Worm (Caenorhabditis elegans) whole organism, mixed stage, embryonic: ENCODE data around the gene gmap-3.
A peak's percentile ranks its signal among the peaks of the same experiment; 100 is the strongest.

ENCODE experiments used
- M03D4.4 ChIP-seq: sonication (generic microtip); optimal IDR thresholded peaks from 2 replicates; lab custom pipeline; 2017; ENCODE audit warnings: mild to moderate bottlenecking, missing genetic modification characterization, missing compliant biosample characterization
- bed-3 ChIP-seq: fragments of 200-800 bp; sonication (Bioruptor generic); optimal IDR thresholded peaks from 3 replicates; lab custom pipeline; 2018; ENCODE audit warnings: mild to moderate bottlenecking, missing genetic modification characterization, moderate library complexity, missing compliant biosample characterization
- blmp-1 ChIP-seq: fragments of 150-350 bp; optimal IDR thresholded peaks from 2 replicates; lab custom pipeline; 2014; ENCODE audit warnings: missing biosample characterization, missing genetic modification characterization
- ceh-39 ChIP-seq: fragments of 150-350 bp; optimal IDR thresholded peaks from 2 replicates; lab custom pipeline; 2014; ENCODE audit warnings: missing biosample characterization, missing genetic modification characterization
- ceh-83 ChIP-seq: fragments of 200-800 bp; sonication (Bioruptor generic); optimal IDR thresholded peaks from 2 replicates; lab custom pipeline; 2018; ENCODE audit warnings: mild to moderate bottlenecking, missing genetic modification characterization, missing compliant biosample characterization
- ces-1 ChIP-seq: fragments of 150-350 bp; optimal IDR thresholded peaks from 2 replicates; lab custom pipeline; 2014; ENCODE audit warnings: missing biosample characterization, missing genetic modification reagents, missing genetic modification characterization
- cnd-1 ChIP-seq: fragments of 200-800 bp; sonication (Bioruptor generic); optimal IDR thresholded peaks from 2 replicates; lab custom pipeline; 2018; ENCODE audit warnings: mild to moderate bottlenecking, missing genetic modification characterization, missing compliant biosample characterization
- drap-1 ChIP-seq: fragments of 200-800 bp; sonication (Bioruptor generic); optimal IDR thresholded peaks from 3 replicates; lab custom pipeline; 2018; ENCODE audit warnings: mild to moderate bottlenecking, missing genetic modification characterization, missing compliant biosample characterization
- flh-1 ChIP-seq: fragments of 200-800 bp; sonication (Bioruptor generic); optimal IDR thresholded peaks from 2 replicates; lab custom pipeline; 2018; ENCODE audit warnings: mild to moderate bottlenecking, missing genetic modification characterization, moderate library complexity, missing compliant biosample characterization
- ham-2 ChIP-seq: fragments of 200-800 bp; sonication (Bioruptor generic); optimal IDR thresholded peaks from 2 replicates; lab custom pipeline; 2018; ENCODE audit warnings: mild to moderate bottlenecking, missing genetic modification characterization, missing compliant biosample characterization
- hlh-1 ChIP-seq: fragments of 150-350 bp; optimal IDR thresholded peaks from 2 replicates; lab custom pipeline; 2014; ENCODE audit warnings: missing biosample characterization, missing genetic modification reagents, missing genetic modification characterization
- lin-32 ChIP-seq: fragments of 200-800 bp; sonication (Bioruptor generic); optimal IDR thresholded peaks from 2 replicates; lab custom pipeline; 2018; ENCODE audit warnings: mild to moderate bottlenecking, missing genetic modification characterization, missing compliant biosample characterization
- lsy-2 ChIP-seq: fragments of 150-350 bp; optimal IDR thresholded peaks from 2 replicates; lab custom pipeline; 2014; ENCODE audit warnings: missing biosample characterization, missing genetic modification characterization
- mab-5 ChIP-seq: fragments of 150-350 bp; optimal IDR thresholded peaks from 2 replicates; lab custom pipeline; 2014; ENCODE audit warnings: missing biosample characterization, missing genetic modification characterization
- mep-1 ChIP-seq: fragments of 150-350 bp; optimal IDR thresholded peaks from 2 replicates; lab custom pipeline; 2017; ENCODE audit warnings: missing biosample characterization, missing genetic modification reagents, missing genetic modification characterization, inconsistent platforms
- mls-2 ChIP-seq: sonication (generic microtip); optimal IDR thresholded peaks from 2 replicates; lab custom pipeline; 2016; ENCODE audit warnings: mild to moderate bottlenecking, missing genetic modification characterization, moderate library complexity, missing compliant biosample characterization
- nhr-12 ChIP-seq: fragments of 150-350 bp; optimal IDR thresholded peaks from 2 replicates; lab custom pipeline; 2014; ENCODE audit warnings: missing biosample characterization, missing genetic modification characterization
- nhr-2 ChIP-seq: fragments of 150-350 bp; optimal IDR thresholded peaks from 2 replicates; lab custom pipeline; 2014; ENCODE audit warnings: missing biosample characterization, missing genetic modification characterization
- nhr-237 ChIP-seq: fragments of 150-350 bp; optimal IDR thresholded peaks from 2 replicates; lab custom pipeline; 2014; ENCODE audit warnings: missing biosample characterization, missing genetic modification characterization
- nhr-28 ChIP-seq: fragments of 150-350 bp; optimal IDR thresholded peaks from 2 replicates; lab custom pipeline; 2014; ENCODE audit warnings: missing biosample characterization, missing genetic modification characterization
- nhr-76 ChIP-seq: sonication (generic microtip); optimal IDR thresholded peaks from 2 replicates; lab custom pipeline; 2017; ENCODE audit warnings: missing biosample characterization, missing genetic modification characterization
- pha-4 ChIP-seq: fragments of 150-350 bp; optimal IDR thresholded peaks from 2 replicates; lab custom pipeline; 2018; ENCODE audit warnings: missing biosample characterization, missing genetic modification reagents, missing genetic modification characterization
- sem-2 ChIP-seq: fragments of 200-800 bp; sonication (Bioruptor generic); optimal IDR thresholded peaks from 2 replicates; lab custom pipeline; 2018; ENCODE audit warnings: mild to moderate bottlenecking, missing genetic modification characterization, missing compliant biosample characterization
- snpc-4 ChIP-seq: fragments of 150-350 bp; optimal IDR thresholded peaks from 2 replicates; lab custom pipeline; 2014; ENCODE audit warnings: missing biosample characterization, missing genetic modification characterization
- sptf-1 ChIP-seq: sonication (generic microtip); optimal IDR thresholded peaks from 2 replicates; lab custom pipeline; 2017; ENCODE audit warnings: mild to moderate bottlenecking, missing genetic modification characterization, moderate library complexity, missing compliant biosample characterization
- tbx-8 ChIP-seq: fragments of 200-800 bp; sonication (Bioruptor generic); optimal IDR thresholded peaks from 2 replicates; lab custom pipeline; 2018; ENCODE audit warnings: mild to moderate bottlenecking, missing genetic modification characterization, moderate library complexity, missing compliant biosample characterization
- unc-120 ChIP-seq: sonication (generic microtip); optimal IDR thresholded peaks from 2 replicates; lab custom pipeline; 2017; ENCODE audit warnings: missing genetic modification characterization, missing compliant biosample characterization; ENCODE audit not compliant: poor library complexity, severe bottlenecking
- unc-39 ChIP-seq: fragments of 150-350 bp; optimal IDR thresholded peaks from 2 replicates; lab custom pipeline; 2014; ENCODE audit warnings: missing biosample characterization, missing genetic modification characterization
- unc-62 ChIP-seq: fragments of 150-350 bp; optimal IDR thresholded peaks from 2 replicates; lab custom pipeline; 2014; ENCODE audit warnings: missing biosample characterization, missing genetic modification reagents, missing genetic modification characterization
- zip-8 ChIP-seq: fragments of 150-350 bp; optimal IDR thresholded peaks from 2 replicates; lab custom pipeline; 2014; ENCODE audit warnings: missing biosample characterization, missing genetic modification characterization
- ztf-11 ChIP-seq: fragments of 150-350 bp; optimal IDR thresholded peaks from 2 replicates; lab custom pipeline; 2014; ENCODE audit warnings: missing biosample characterization, missing genetic modification characterization

Gene gmap-3

ce11 chrX:12940811-12941210 lies at the start of gene gmap-3:
Gene gmap-3, minus strand, starts transcription at chrX:12940958.
- TF ChIP-seq flh-1 (GFP tag; lab: Kevin White, UChicago) (no peak), unc-62 (GFP tag; lab: Kevin White, UChicago) (no peak), tbx-8 (no peak), nhr-28 (tag; lab: Kevin White, UChicago) (no peak), nhr-12 (tag; lab: Kevin White, UChicago) (no peak), mab-5 (tag; lab: Kevin White, UChicago) (no peak), bed-3 (GFP tag; lab: Kevin White, UChicago) (no peak), cnd-1 (tag; lab: Kevin White, UChicago) (no peak), unc-39 (tag; lab: Kevin White, UChicago) (no peak), nhr-237 (tag; lab: Kevin White, UChicago) (no peak), unc-120 (tag; lab: Kevin White, UChicago) (no peak), ceh-39 (tag; lab: Kevin White, UChicago) (no peak), ceh-83 (GFP tag; lab: Kevin White, UChicago) (no peak), lsy-2 (tag; lab: Kevin White, UChicago) (no peak), nhr-2 (tag; lab: Kevin White, UChicago) (no peak)
- TF ChIP-seq, all 35 proteins: peak for 0

DNA sequence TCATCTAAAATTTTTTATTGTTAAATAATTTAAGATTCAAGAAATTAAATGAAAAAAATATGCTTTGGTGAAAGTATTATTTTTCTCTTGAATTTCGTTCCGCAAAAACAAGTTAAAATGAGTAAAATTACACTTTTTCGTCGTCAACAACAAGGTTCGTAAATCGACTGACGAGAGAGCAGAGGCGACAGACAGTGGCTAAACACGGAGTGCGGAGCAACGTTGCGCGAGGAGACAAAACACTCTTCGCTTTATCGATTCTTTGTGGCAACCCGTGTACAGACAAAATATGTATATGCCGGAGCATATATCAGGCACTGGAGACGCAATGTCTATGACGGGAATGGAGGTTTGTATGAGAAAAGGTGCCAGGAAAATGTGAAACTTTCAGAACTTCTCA lies 48.4 kb upstream of the gmap-3 start, which contains the start of gene F11C1.7:
TSS of gene F11C1.7 (plus strand) at position 140 of the 400 bp plus-strand sequence.
- TF ChIP-seq sptf-1 (tag; lab: Kevin White, UChicago) (no peak), sem-2 (no peak), lin-32 (GFP tag; lab: Kevin White, UChicago) (no peak), ztf-11 (no peak), pha-4 (peak; percentile 6), ceh-39 (tag; lab: Kevin White, UChicago) (peak; percentile 63), unc-120 (tag; lab: Kevin White, UChicago) (peak; percentile 70), unc-62 (GFP tag; lab: Kevin White, UChicago) (no peak), M03D4.4 (no peak), snpc-4 (tag; lab: Kevin White, UChicago) (no peak), mep-1 (tag; lab: Kevin White, UChicago) (peak; percentile 38)
- TF ChIP-seq, all 35 proteins: peak for 4

- peak; percentile 87 for TF ChIP-seq nhr-2 (tag; lab: Kevin White, UChicago)
- no peak for TF ChIP-seq drap-1
- TF ChIP-seq hlh-1 (tag; lab: Kevin White, UChicago): no peak
- no peak for TF ChIP-seq mep-1 (tag; lab: Kevin White, UChicago)
- TF ChIP-seq blmp-1 (tag; lab: Kevin White, UChicago): no peak
- no peak for TF ChIP-seq pha-4
These were observed 46.4 kb upstream of the gmap-3 start, which contains the start of gene mff-1 for ce11 chrX:12987119-12987518. Gene mff-1, minus strand, starts transcription at chrX:12987219.

ce11 chrX:12982725-12983124 lies 42.0 kb upstream of the gmap-3 start:
- no peak for TF ChIP-seq mls-2

DNA sequence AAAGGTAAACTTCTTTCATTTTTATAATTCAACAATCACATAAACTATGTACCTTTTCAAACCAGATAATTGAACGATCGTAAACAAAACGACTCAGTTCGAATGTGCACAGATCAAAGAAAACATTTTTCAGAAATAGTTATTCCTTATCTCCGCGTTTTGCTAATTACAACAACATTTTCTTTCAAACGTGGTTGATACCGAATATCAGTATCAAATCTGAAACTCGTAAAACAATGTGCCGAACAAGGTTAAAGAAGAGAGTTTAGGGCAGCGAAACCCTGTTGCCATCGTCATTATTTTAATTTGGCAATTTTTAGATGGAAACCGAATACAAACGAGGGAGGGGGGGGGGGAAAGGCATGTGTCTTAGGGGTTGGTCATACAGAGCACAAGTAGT lies 40.6 kb upstream of the gmap-3 start, which contains the start of gene scav-4:
TSS of gene scav-4 (plus strand) at position 383 of the 400 bp plus-strand sequence.
- TF ChIP-seq pha-4 (no peak), sem-2 (no peak), ces-1 (no peak), zip-8 (tag; lab: Kevin White, UChicago) (no peak), lin-32 (GFP tag; lab: Kevin White, UChicago) (no peak), ztf-11 (no peak), ham-2 (GFP tag; lab: Kevin White, UChicago) (no peak), ceh-83 (GFP tag; lab: Kevin White, UChicago) (no peak), mab-5 (tag; lab: Kevin White, UChicago) (no peak), nhr-76 (no peak), drap-1 (no peak), lsy-2 (tag; lab: Kevin White, UChicago) (no peak)

DNA sequence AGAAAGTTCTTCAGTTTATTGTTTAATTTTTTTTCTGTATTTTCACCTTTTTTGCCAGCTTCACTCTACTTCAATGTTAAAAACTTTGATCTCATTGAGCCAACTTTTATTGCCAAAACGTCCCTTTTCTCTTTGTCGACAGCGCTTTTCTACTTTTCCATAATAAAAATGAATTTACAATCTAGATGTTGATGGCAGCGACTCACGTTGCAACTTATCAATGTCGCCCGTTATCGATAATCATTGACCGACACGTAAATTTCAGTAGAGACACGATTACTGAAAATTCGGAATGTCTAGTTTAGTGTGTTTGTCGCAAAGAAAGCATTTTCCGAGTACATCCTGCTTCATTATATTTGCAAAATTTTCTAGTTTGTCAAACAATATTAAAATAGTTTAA lies 39.0 kb upstream of the gmap-3 start:
- no peak for TF ChIP-seq ham-2 (GFP tag; lab: Kevin White, UChicago)
- TF ChIP-seq tbx-8: no peak
- no peak for TF ChIP-seq bed-3 (GFP tag; lab: Kevin White, UChicago)
